Worm (Caenorhabditis elegans) whole organism, young adult: Measurements from ENCODE around the gene T07C12.10.

ENCODE experiments used
- C06A6.2 ChIP-seq: fragments of 200-800 bp; sonication (Bioruptor generic); conservative IDR thresholded peaks from 2 replicates; pipeline ENCODE4 v1.3.6; 2022; ENCODE audit warnings: missing genetic modification characterization, missing compliant biosample characterization
- F22D6.2 ChIP-seq: sonication (generic microtip); optimal IDR thresholded peaks from 2 replicates; lab custom pipeline; 2016; ENCODE audit warnings: mild to moderate bottlenecking, missing genetic modification characterization, missing compliant biosample characterization
- F33H1.4 ChIP-seq: fragments of 200-800 bp; sonication (Bioruptor generic); IDR thresholded peaks from 2 replicates; pipeline ENCODE4 v1.3.6; 2022; ENCODE audit warnings: missing genetic modification reagents, missing genetic modification characterization, missing compliant biosample characterization
- T07F8.4 ChIP-seq: sonication (generic microtip); optimal IDR thresholded peaks from 2 replicates; lab custom pipeline; 2016; ENCODE audit warnings: mild to moderate bottlenecking, missing genetic modification characterization, moderate library complexity, missing compliant biosample characterization
- T26A5.8 ChIP-seq: sonication (generic microtip); optimal IDR thresholded peaks from 2 replicates; lab custom pipeline; 2016; ENCODE audit warnings: missing genetic modification characterization, missing compliant biosample characterization
- Y56A3A.18 ChIP-seq: fragments of 200-800 bp; sonication (Bioruptor generic); IDR thresholded peaks from 2 replicates; pipeline ENCODE4 v1.3.6; 2022; ENCODE audit warnings: missing genetic modification reagents, missing genetic modification characterization, missing compliant biosample characterization
- attf-6 ChIP-seq: fragments of 200-800 bp; sonication (Bioruptor generic); IDR thresholded peaks from 2 replicates; pipeline ENCODE4 v1.3.6; 2022; ENCODE audit warnings: missing genetic modification reagents, missing genetic modification characterization, missing compliant biosample characterization
- ceh-40 ChIP-seq: fragments of 200-800 bp; sonication (Bioruptor generic); IDR thresholded peaks from 2 replicates; pipeline ENCODE4 v1.3.6; 2022; ENCODE audit warnings: missing genetic modification characterization, missing compliant biosample characterization
- chd-7 ChIP-seq: sonication (generic microtip); optimal IDR thresholded peaks from 2 replicates; lab custom pipeline; 2016; ENCODE audit warnings: mild to moderate bottlenecking, missing genetic modification characterization, moderate library complexity, missing compliant biosample characterization
- dpl-1 ChIP-seq: fragments of 150-350 bp; optimal IDR thresholded peaks from 2 replicates; lab custom pipeline; 2014; ENCODE audit warnings: missing biosample characterization, missing genetic modification reagents, missing genetic modification characterization
- efl-1 ChIP-seq: fragments of 150-350 bp; optimal IDR thresholded peaks from 2 replicates; lab custom pipeline; 2014; ENCODE audit warnings: missing biosample characterization, missing genetic modification reagents, missing genetic modification characterization
- fkh-3 ChIP-seq: sonication (generic microtip); optimal IDR thresholded peaks from 2 replicates; lab custom pipeline; 2016; ENCODE audit warnings: mild to moderate bottlenecking, missing genetic modification characterization, missing compliant biosample characterization
- hlh-12 ChIP-seq: sonication (generic microtip); optimal IDR thresholded peaks from 2 replicates; lab custom pipeline; 2016; ENCODE audit warnings: missing genetic modification characterization, missing compliant biosample characterization
- lag-1 ChIP-seq: fragments of 200-800 bp; sonication (Bioruptor generic); IDR thresholded peaks from 2 replicates; pipeline ENCODE4 v1.3.6; 2022; ENCODE audit warnings: missing genetic modification reagents, missing genetic modification characterization, missing compliant biosample characterization
- let-526 ChIP-seq: fragments of 200-800 bp; sonication (Bioruptor generic); IDR thresholded peaks from 2 replicates; pipeline ENCODE4 v1.3.6; 2022; ENCODE audit warnings: missing genetic modification reagents, missing genetic modification characterization, missing compliant biosample characterization
- lin-40 ChIP-seq: sonication (generic microtip); optimal IDR thresholded peaks from 2 replicates; lab custom pipeline; 2016; ENCODE audit warnings: missing genetic modification characterization, mild to moderate bottlenecking, missing compliant biosample characterization, missing genotype, missing genetic modification reagents
- lir-1 ChIP-seq: fragments of 200-800 bp; sonication (Bioruptor generic); conservative IDR thresholded peaks from 2 replicates; pipeline ENCODE4 v1.3.6; 2022; ENCODE audit warnings: missing genetic modification reagents, missing genetic modification characterization, missing compliant biosample characterization
- mcd-1 ChIP-seq: fragments of 200-800 bp; sonication (Bioruptor generic); IDR thresholded peaks from 2 replicates; pipeline ENCODE4 v1.3.6; 2022; ENCODE audit warnings: missing genetic modification reagents, missing genetic modification characterization, missing compliant biosample characterization
- nhr-80 ChIP-seq: sonication (generic microtip); optimal IDR thresholded peaks from 2 replicates; lab custom pipeline; 2016; ENCODE audit warnings: missing genetic modification characterization, missing compliant biosample characterization
- rec-8 ChIP-seq, 2 experiments: sonication (generic microtip); optimal IDR thresholded peaks; 2 replicates each; lab custom pipeline; 2016; ENCODE audit warnings: mild to moderate bottlenecking in 2 of 2, missing genetic modification characterization in 2 of 2, missing genetic modification reagents in 2 of 2, missing genotype in 2 of 2, missing biosample characterization in 1 of 2, missing compliant biosample characterization in 1 of 2, moderate library complexity in 1 of 2
- repo-1 ChIP-seq: sonication (generic microtip); optimal IDR thresholded peaks from 2 replicates; lab custom pipeline; 2017; ENCODE audit warnings: mild to moderate bottlenecking, missing genetic modification characterization, missing compliant biosample characterization
- rpc-1 ChIP-seq, 2 experiments: fragments of 150-350 bp in 1 of 2; sonication (generic microtip) in 1 of 2; optimal IDR thresholded peaks; 2 replicates each; lab custom pipeline; 2014 to 2018; ENCODE audit warnings: missing biosample characterization in 1 of 2, missing genetic modification characterization in 1 of 2, missing genetic modification reagents in 1 of 2, missing genotype in 1 of 2
- snpc-1.1 ChIP-seq: sonication (generic microtip); optimal IDR thresholded peaks from 2 replicates; lab custom pipeline; 2017; ENCODE audit warnings: missing genetic modification characterization, mild to moderate bottlenecking, missing compliant biosample characterization, antibody characterized with exemption, moderate library complexity, missing genotype, missing genetic modification reagents; ENCODE audit not compliant: insufficient read depth
- snpc-1.3 ChIP-seq: sonication (generic microtip); optimal IDR thresholded peaks from 2 replicates; lab custom pipeline; 2017; ENCODE audit warnings: missing genetic modification characterization, mild to moderate bottlenecking, missing compliant biosample characterization, antibody characterized with exemption, moderate library complexity, missing genotype, missing genetic modification reagents; ENCODE audit not compliant: insufficient read depth
- unc-62 ChIP-seq: fragments of 150-350 bp; optimal IDR thresholded peaks from 2 replicates; lab custom pipeline; 2014; ENCODE audit warnings: missing biosample characterization, missing genetic modification reagents, missing genetic modification characterization
- xnd-1 ChIP-seq: sonication (generic microtip); optimal IDR thresholded peaks from 2 replicates; lab custom pipeline; 2016; ENCODE audit warnings: missing genotype, missing genetic modification reagents, missing genetic modification characterization, missing compliant biosample characterization
- zfh-2 ChIP-seq: fragments of 200-800 bp; sonication (Bioruptor generic); conservative IDR thresholded peaks from 2 replicates; pipeline ENCODE4 v1.3.6; 2022; ENCODE audit warnings: missing genetic modification reagents, missing genetic modification characterization, missing compliant biosample characterization
- ztf-22 ChIP-seq: fragments of 200-800 bp; sonication (Bioruptor generic); optimal IDR thresholded peaks from 2 replicates; lab custom pipeline; 2018; ENCODE audit warnings: mild to moderate bottlenecking, missing genetic modification characterization, moderate library complexity, missing compliant biosample characterization
- ztf-26 ChIP-seq: sonication (generic microtip); optimal IDR thresholded peaks from 2 replicates; lab custom pipeline; 2017; ENCODE audit warnings: missing genetic modification characterization, missing compliant biosample characterization

T07C12.10 gene

DNA sequence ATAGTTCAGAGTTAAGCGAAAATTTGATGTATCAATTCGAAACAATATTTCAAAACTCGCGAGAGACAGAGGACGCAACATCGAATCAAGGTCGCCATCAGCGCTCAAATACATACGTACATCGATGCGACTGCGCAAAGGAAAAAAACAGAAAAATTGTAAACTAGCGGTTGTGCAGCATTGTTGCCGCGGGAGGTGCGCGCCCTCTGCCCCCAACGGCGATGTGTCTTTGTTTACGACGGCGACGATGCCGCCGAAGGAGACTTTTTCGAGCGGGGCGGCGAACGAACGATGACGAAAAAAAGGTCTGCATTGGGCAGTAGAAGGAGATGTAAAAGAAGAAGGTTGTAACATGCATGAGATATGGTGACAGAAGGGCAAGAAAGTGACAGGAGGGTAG, 2.6 kb upstream of the T07C12.10 start:
- TF ChIP-seq zfh-2 (GFP tag; lab: Robert Waterston, UW) (peak; percentile 57), ztf-26 (no peak), lir-1 (GFP tag; lab: Robert Waterston, UW) (no peak), mcd-1 (GFP tag; lab: Robert Waterston, UW) (no peak)

DNA sequence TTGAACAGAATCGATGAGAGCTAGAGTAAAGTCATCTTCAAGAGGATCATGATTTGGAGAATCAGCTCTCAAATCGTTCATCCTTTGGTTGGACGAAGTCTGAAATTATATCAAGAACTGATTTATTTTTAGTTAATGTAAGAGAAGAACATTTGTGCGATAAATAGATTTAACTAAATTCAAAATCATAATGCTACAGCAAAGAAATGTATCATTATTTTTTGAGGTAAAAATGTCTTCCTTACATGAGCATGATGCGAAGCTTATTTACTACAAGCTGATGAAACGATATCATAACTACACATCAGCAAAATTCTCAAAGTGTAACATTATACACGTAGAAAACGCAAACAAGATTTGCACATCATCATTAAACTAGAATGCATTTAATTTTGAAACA, 2.1 kb upstream of the T07C12.10 start, which contains the start of gene madf-4:
madf-4 (minus strand) TSS at position 101 of the 400 bp plus-strand sequence.
- TF ChIP-seq T07F8.4 (tag; lab: Kevin White, UChicago) (no peak), let-526 (no peak), lin-40 (tag; lab: Kevin White, UChicago) (no peak), snpc-1.3 (tag; lab: Kevin White, UChicago) (no peak), chd-7 (no peak), attf-6 (GFP tag; lab: Robert Waterston, UW) (no peak), xnd-1 (tag; lab: Kevin White, UChicago) (no peak), zfh-2 (GFP tag; lab: Robert Waterston, UW) (no peak), unc-62 (GFP tag; lab: Kevin White, UChicago) (no peak), F33H1.4 (GFP tag; lab: Robert Waterston, UW) (no peak)

DNA sequence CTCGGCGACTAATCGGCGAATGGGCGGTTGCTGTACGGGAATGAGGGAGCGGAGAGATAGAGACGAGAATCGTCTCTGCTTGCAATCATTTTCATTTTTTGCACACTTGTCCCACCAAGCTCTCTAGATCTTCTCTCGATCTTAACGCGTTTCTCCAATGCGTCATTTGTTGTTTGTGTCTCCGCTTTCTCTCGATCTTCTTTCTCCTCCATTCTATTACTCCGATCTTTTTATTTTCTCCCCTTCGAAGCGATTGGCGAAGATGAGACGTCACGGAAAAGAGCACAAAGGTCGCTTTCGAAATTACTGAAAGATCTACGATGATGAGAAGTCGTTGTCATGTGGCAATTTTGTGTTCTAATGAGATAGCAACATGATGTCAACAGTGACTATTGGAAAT, 1.6 kb downstream of the T07C12.10 start:
- no peak for TF ChIP-seq rec-8 (tag; optimal IDR thresholded peaks at IDR 0.05; lab: Kevin White, UChicago)
- TF ChIP-seq dpl-1 (GFP tag; lab: Kevin White, UChicago): no peak
- TF ChIP-seq fkh-3 (tag; lab: Kevin White, UChicago): no peak

DNA sequence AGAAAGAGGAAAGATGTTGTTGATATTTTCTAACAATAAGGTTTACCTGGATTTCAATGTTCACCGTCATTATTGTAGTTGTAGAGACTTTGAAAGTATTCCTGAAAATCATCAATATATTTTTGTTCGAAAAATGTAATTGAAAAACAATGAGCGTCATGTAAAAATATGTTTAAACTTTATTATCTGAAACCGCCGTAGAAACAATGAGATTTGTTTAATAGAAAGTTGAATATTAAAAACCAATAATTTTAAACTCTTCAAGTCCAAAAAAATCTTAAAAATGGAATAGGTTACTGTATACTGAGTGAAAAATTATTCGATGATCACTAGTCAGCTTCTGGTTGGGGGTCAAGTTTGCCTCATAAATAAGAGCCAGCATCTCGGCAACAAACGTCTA, 2.0 kb downstream of the T07C12.10 start, which contains the start of gene anmt-3:
anmt-3 (minus strand) TSS at position 101 of the 400 bp plus-strand sequence.
- TF ChIP-seq ztf-22 (no peak), Y56A3A.18 (GFP tag; lab: Robert Waterston, UW) (no peak), snpc-1.1 (tag; lab: Kevin White, UChicago) (no peak), lir-1 (GFP tag; lab: Robert Waterston, UW) (no peak), unc-62 (GFP tag; lab: Kevin White, UChicago) (no peak)

DNA sequence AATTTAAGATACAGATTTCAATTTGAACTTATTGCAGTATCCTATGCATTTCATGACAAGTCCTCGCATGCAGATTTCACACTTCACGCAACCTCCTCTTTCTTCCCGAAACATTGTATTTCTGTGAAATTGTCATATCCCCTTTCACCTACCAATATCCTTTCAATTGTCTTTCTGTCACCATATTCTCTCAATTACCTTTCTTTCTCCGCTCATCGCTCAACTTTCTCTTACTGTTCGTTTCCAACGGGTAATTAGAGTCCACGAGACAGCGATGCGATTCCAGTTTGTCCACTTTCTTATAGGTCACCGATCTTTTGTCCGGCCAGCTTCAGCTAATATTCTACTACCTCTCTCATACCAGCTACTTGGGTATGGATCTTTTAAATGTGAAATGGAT, 7.9 kb downstream of the T07C12.10 start, which contains the start of gene mam-5:
mam-5 (plus strand) TSS at position 304 of the 400 bp plus-strand sequence.
- no peak for TF ChIP-seq rpc-1 (optimal IDR thresholded peaks at IDR 0.05; lab: Kevin White, UChicago)
- TF ChIP-seq rpc-1 (tag; optimal IDR thresholded peaks at IDR 0.05; lab: Kevin White, UChicago): no peak
- no peak for TF ChIP-seq C06A6.2 (GFP tag; lab: Robert Waterston, UW)
- TF ChIP-seq efl-1 (GFP tag; lab: Kevin White, UChicago): no peak
- no peak for TF ChIP-seq repo-1 (tag; lab: Kevin White, UChicago)
- no peak for TF ChIP-seq ceh-40 (GFP tag; lab: Robert Waterston, UW)
- no peak for TF ChIP-seq snpc-1.1 (tag; lab: Kevin White, UChicago)
- no peak for TF ChIP-seq let-526
- no peak for TF ChIP-seq F22D6.2 (tag; lab: Kevin White, UChicago)
- TF ChIP-seq lag-1: no peak
- TF ChIP-seq lin-40 (tag; lab: Kevin White, UChicago): no peak
- TF ChIP-seq hlh-12 (tag; lab: Kevin White, UChicago): no peak

DNA sequence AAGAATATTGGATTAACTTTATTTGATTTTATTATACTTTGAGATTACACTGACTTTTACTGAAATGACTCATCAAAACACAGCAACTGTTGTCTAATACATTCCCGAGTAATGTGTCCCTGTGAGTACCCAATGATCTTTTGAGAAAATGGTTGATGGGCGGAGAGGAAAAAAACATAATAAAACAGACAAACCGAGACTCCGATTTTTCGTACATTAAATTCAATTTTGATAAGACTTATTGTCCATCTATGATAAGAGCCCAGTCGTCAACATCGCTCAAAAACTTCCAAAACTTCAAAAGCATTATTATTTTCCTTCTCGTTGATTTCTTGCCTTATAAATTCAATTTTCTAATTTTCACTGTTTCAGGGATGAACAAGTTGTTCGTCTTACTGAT, 9.4 kb downstream of the T07C12.10 start, which contains the start of gene ttr-46:
ttr-46 (plus strand) TSS at position 373 of the 400 bp plus-strand sequence.
- TF ChIP-seq nhr-80: peak; percentile 69
- TF ChIP-seq T26A5.8 (tag; lab: Kevin White, UChicago): no peak
